Fruit fly (Drosophila melanogaster): ENCODE data around the gene CG7627.
A peak's percentile ranks its signal among the peaks of the same experiment; 100 is the strongest.

The CG7627 gene

DNA sequence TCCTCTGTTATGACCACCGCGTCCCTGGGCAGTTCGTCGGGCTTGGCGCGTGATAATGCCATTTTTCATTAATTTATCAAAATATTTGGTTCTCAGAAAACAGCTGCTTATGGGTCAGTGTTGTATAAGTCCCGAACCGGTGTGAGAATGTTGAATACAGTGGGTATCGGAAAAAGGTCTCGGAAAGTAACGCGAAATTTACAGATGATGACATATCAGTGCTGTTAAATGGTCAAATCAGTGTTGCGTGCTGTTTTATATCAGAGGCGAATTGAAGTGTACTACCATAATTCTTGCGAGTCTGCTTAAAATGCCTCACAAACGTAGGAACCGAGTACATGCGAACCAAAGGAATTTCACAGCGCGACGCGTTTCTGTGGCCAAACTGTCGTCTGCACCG is 20.4 kb upstream of the CG7627 start, which contains the start of the genes CG13392 and Rcd4:
TSS of gene CG13392 (minus strand) at position 162 of the 400 bp plus-strand sequence.
TSS of gene Rcd4 (plus strand) at position 216 of the 400 bp plus-strand sequence.
- TF ChIP-seq Sp1 (GFP tag; optimal IDR thresholded peaks at IDR 0.05) (peak; percentile 64), Dfd (GFP tag; optimal IDR thresholded peaks at IDR 0.05) (no peak), Myc (optimal IDR thresholded peaks at IDR 0.05) (peak; percentile 46), h (GFP tag; optimal IDR thresholded peaks at IDR 0.05) (peak; percentile 87), Dif (GFP tag; optimal IDR thresholded peaks at IDR 0.05; ENCODE audit: partially characterized antibody) (no peak), woc (GFP tag; optimal IDR thresholded peaks at IDR 0.05) (peak; percentile 45), Vsx2 (GFP tag; optimal IDR thresholded peaks at IDR 0.05; ENCODE audit: partially characterized antibody) (no peak), pan (optimal IDR thresholded peaks at IDR 0.05) (no peak), sv (GFP tag; optimal IDR thresholded peaks at IDR 0.05) (peak; percentile 71), usp (GFP tag; optimal IDR thresholded peaks at IDR 0.05) (no peak), sage (GFP tag; optimal IDR thresholded peaks at IDR 0.05) (peak; percentile 46), OdsH (GFP tag; optimal IDR thresholded peaks at IDR 0.05) (peak; percentile 74), Hr83 (GFP tag; optimal IDR thresholded peaks at IDR 0.05; ENCODE audit: poor library complexity, severe bottlenecking) (peak; percentile 94), Hr78 (GFP tag; optimal IDR thresholded peaks at IDR 0.05) (no peak), dmrt93B (GFP tag; optimal IDR thresholded peaks at IDR 0.05) (peak; percentile 26), rgr (GFP tag; optimal IDR thresholded peaks at IDR 0.05) (peak; percentile 90), Abd-B (GFP tag; optimal IDR thresholded peaks at IDR 0.05) (no peak), ey (GFP tag; optimal IDR thresholded peaks at IDR 0.05) (peak; percentile 73), Jra (GFP tag; optimal IDR thresholded peaks at IDR 0.05) (peak; percentile 83), dl (GFP tag; optimal IDR thresholded peaks at IDR 0.05; ENCODE audit: insufficient read depth in 1 of 2, partially characterized antibody in 2 of 2) (no peak), jim (GFP tag; optimal IDR thresholded peaks at IDR 0.05) (peak; percentile 36), fru (GFP tag; optimal IDR thresholded peaks at IDR 0.05) (peak; percentile 90), brk (GFP tag; optimal IDR thresholded peaks at IDR 0.05) (peak; percentile 84), br (GFP tag; optimal IDR thresholded peaks at IDR 0.05) (peak; percentile 85), tai (GFP tag; optimal IDR thresholded peaks at IDR 0.05) (no peak), lola (GFP tag; optimal IDR thresholded peaks at IDR 0.05) (no peak), psq (GFP tag; optimal IDR thresholded peaks at IDR 0.05) (peak; percentile 70), CG32264 (GFP tag; optimal IDR thresholded peaks at IDR 0.05) (peak; percentile 49), HLH106 (tag; optimal IDR thresholded peaks at IDR 0.05) (peak; percentile 68), Hnf4 (GFP tag; optimal IDR thresholded peaks at IDR 0.05) (peak; percentile 92), N (GFP tag; optimal IDR thresholded peaks at IDR 0.05) (no peak), CG9705 (GFP tag; optimal IDR thresholded peaks at IDR 0.05) (peak; percentile 37), dsf (GFP tag; optimal IDR thresholded peaks at IDR 0.05; ENCODE audit: borderline replicate concordance) (peak; percentile 30), GATAd (GFP tag; optimal IDR thresholded peaks at IDR 0.05) (no peak), foxo (GFP tag; optimal IDR thresholded peaks at IDR 0.05) (peak; percentile 24 to 88), Rel (GFP tag; optimal IDR thresholded peaks at IDR 0.05) (no peak), Rel (tag; optimal IDR thresholded peaks at IDR 0.05) (peak; percentile 76), CrebA (GFP tag; optimal IDR thresholded peaks at IDR 0.05; ENCODE audit: borderline replicate concordance) (no peak), Mio (GFP tag; optimal IDR thresholded peaks at IDR 0.05) (peak; percentile 23)

DNA sequence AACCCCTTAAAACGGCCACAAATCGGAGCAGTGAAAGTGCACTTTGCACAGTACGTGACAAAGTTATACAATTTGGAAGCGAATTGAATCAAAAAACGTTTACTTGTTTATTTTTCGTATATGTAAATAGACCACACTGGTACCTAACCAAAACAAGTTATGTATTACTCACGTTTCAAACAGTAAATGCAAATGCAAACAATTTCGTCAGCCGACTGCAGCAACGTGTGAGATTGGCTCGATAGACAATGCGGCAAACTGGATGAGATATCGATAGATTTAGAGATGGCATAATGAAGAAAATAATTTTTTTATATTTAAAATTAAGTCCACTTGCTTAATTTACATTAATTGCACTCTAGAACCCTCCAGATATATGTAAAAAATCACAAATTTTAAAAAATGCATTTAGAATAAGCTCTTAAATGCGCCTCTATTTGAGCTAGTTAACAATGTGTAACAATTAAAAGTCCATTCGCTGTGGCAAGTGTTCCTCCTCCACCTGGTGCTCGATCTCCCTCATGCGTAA is 19.3 kb upstream of the CG7627 start, which contains the start of gene AlaRS:
TSS of gene AlaRS (minus strand) at position 257 of the 529 bp plus-strand sequence.
- TF ChIP-seq dl (GFP tag; optimal IDR thresholded peaks at IDR 0.05; ENCODE audit: insufficient read depth in 1 of 2, partially characterized antibody in 2 of 2) (no peak), ey (GFP tag; optimal IDR thresholded peaks at IDR 0.05) (peak; percentile 42), CG9705 (GFP tag; optimal IDR thresholded peaks at IDR 0.05) (peak; percentile 40), HLH106 (tag; optimal IDR thresholded peaks at IDR 0.05) (peak; percentile 53), Hr78 (GFP tag; optimal IDR thresholded peaks at IDR 0.05) (no peak), Hnf4 (GFP tag; optimal IDR thresholded peaks at IDR 0.05) (peak; percentile 76), brk (GFP tag; optimal IDR thresholded peaks at IDR 0.05) (peak; percentile 65), N (GFP tag; optimal IDR thresholded peaks at IDR 0.05) (no peak), dsf (GFP tag; optimal IDR thresholded peaks at IDR 0.05; ENCODE audit: borderline replicate concordance) (peak; percentile 15), sage (GFP tag; optimal IDR thresholded peaks at IDR 0.05) (peak; percentile 70), lola (GFP tag; optimal IDR thresholded peaks at IDR 0.05) (no peak), usp (GFP tag; optimal IDR thresholded peaks at IDR 0.05) (no peak), tai (GFP tag; optimal IDR thresholded peaks at IDR 0.05) (no peak), OdsH (GFP tag; optimal IDR thresholded peaks at IDR 0.05) (peak; percentile 57), GATAd (GFP tag; optimal IDR thresholded peaks at IDR 0.05) (no peak), fru (GFP tag; optimal IDR thresholded peaks at IDR 0.05) (peak; percentile 63), dmrt93B (GFP tag; optimal IDR thresholded peaks at IDR 0.05) (no peak), Vsx2 (GFP tag; optimal IDR thresholded peaks at IDR 0.05; ENCODE audit: partially characterized antibody) (no peak), Dif (GFP tag; optimal IDR thresholded peaks at IDR 0.05; ENCODE audit: partially characterized antibody) (no peak), Hr83 (GFP tag; optimal IDR thresholded peaks at IDR 0.05; ENCODE audit: poor library complexity, severe bottlenecking) (no peak), Dfd (GFP tag; optimal IDR thresholded peaks at IDR 0.05) (no peak), h (GFP tag; optimal IDR thresholded peaks at IDR 0.05) (peak; percentile 76), CG32264 (GFP tag; optimal IDR thresholded peaks at IDR 0.05) (no peak), psq (GFP tag; optimal IDR thresholded peaks at IDR 0.05) (peak; percentile 52), sv (GFP tag; optimal IDR thresholded peaks at IDR 0.05) (peak; percentile 30), Jra (GFP tag; optimal IDR thresholded peaks at IDR 0.05) (peak; percentile 31), rgr (GFP tag; optimal IDR thresholded peaks at IDR 0.05) (peak; percentile 69), jim (GFP tag; optimal IDR thresholded peaks at IDR 0.05) (no peak), pan (optimal IDR thresholded peaks at IDR 0.05) (no peak), foxo (GFP tag; optimal IDR thresholded peaks at IDR 0.05) (peak in 1 of 2 experiments; percentile 66), woc (GFP tag; optimal IDR thresholded peaks at IDR 0.05) (peak; percentile 57), Sp1 (GFP tag; optimal IDR thresholded peaks at IDR 0.05) (peak; percentile 56), br (GFP tag; optimal IDR thresholded peaks at IDR 0.05) (peak; percentile 42), Rel (GFP tag; optimal IDR thresholded peaks at IDR 0.05) (no peak), Rel (tag; optimal IDR thresholded peaks at IDR 0.05) (peak; percentile 24), Mio (GFP tag; optimal IDR thresholded peaks at IDR 0.05) (no peak), Myc (optimal IDR thresholded peaks at IDR 0.05) (no peak), CrebA (GFP tag; optimal IDR thresholded peaks at IDR 0.05; ENCODE audit: borderline replicate concordance) (no peak), Abd-B (GFP tag; optimal IDR thresholded peaks at IDR 0.05) (no peak)
